Worm (Caenorhabditis elegans): ENCODE results near the gene C09E7.8.

- no peak for TF ChIP-seq pha-4 (GFP tag; IDR thresholded peaks at IDR 0.05)
- TF ChIP-seq pha-4 (tag; optimal IDR thresholded peaks at IDR 0.05), result no peak
- TF ChIP-seq ZK546.5 (tag; optimal IDR thresholded peaks at IDR 0.05), result no peak
- no peak for TF ChIP-seq zfp-3 (GFP tag; conservative IDR thresholded peaks at IDR 0.05)
- TF ChIP-seq nhr-42 (GFP tag; IDR thresholded peaks at IDR 0.05), result no peak
- no peak for TF ChIP-seq F26F4.8 (GFP tag; conservative IDR thresholded peaks at IDR 0.05)
- no peak for TF ChIP-seq dmd-9 (GFP tag; IDR thresholded peaks at IDR 0.05)
- TF ChIP-seq saeg-2 (GFP tag; IDR thresholded peaks at IDR 0.05), result no peak
- no peak for TF ChIP-seq egl-27 (tag; optimal IDR thresholded peaks at IDR 0.05)
- no peak for TF ChIP-seq ztf-11 (tag; optimal IDR thresholded peaks at IDR 0.05)
- TF ChIP-seq ama-1 (optimal IDR thresholded peaks at IDR 0.05), result no peak
These were observed 38.4 kb downstream of the C09E7.8 start, which contains the start of gene C09E7.10 for ce11 chrIII:6519949-6520348.

Data from whole organism, L4 larva.